Fruit fly (Drosophila melanogaster) whole organism, embryonic: ENCODE results near the gene CG42263.

Experiments used
- Abd-B ChIP-seq: fragments of 200-800 bp; sonication (Bioruptor generic); optimal IDR thresholded peaks from 2 replicates; lab custom pipeline; 2018; ENCODE audit warnings: missing biosample characterization, mild to moderate bottlenecking, missing genetic modification characterization, moderate library complexity
- Adf1 ChIP-seq: fragments of 200-800 bp; sonication (Bioruptor generic); IDR thresholded peaks from 2 replicates; pipeline ENCODE4 v1.3.6; 2022; ENCODE audit warnings: missing biosample characterization, missing genetic modification characterization
- CG10462 ChIP-seq: fragments of 200-800 bp; sonication (Bioruptor generic); optimal IDR thresholded peaks from 2 replicates; lab custom pipeline; 2016; ENCODE audit warnings: missing biosample characterization, missing genetic modification characterization
- CG10654 ChIP-seq: fragments of 200-800 bp; sonication (Bioruptor generic); optimal IDR thresholded peaks from 2 replicates; lab custom pipeline; 2016; ENCODE audit warnings: missing biosample characterization, missing genetic modification characterization
- CG12769 ChIP-seq: fragments of 200-800 bp; sonication (Bioruptor generic); optimal IDR thresholded peaks from 2 replicates; lab custom pipeline; 2019; ENCODE audit warnings: missing biosample characterization, mild to moderate bottlenecking, missing genetic modification characterization, moderate library complexity
- CG14441 ChIP-seq: fragments of 200-800 bp; sonication (Bioruptor generic); IDR thresholded peaks from 2 replicates; pipeline ENCODE4 v1.3.6; 2022; ENCODE audit warnings: missing biosample characterization, missing genetic modification characterization
- CG14710 ChIP-seq: fragments of 200-800 bp; sonication (Bioruptor generic); optimal IDR thresholded peaks from 3 replicates; lab custom pipeline; 2019; ENCODE audit warnings: missing biosample characterization, mild to moderate bottlenecking, missing genetic modification characterization, moderate library complexity
- CG15269 ChIP-seq: fragments of 200-800 bp; sonication (Bioruptor generic); optimal IDR thresholded peaks from 2 replicates; lab custom pipeline; 2018; ENCODE audit warnings: missing biosample characterization, mild to moderate bottlenecking, missing genetic modification characterization, moderate library complexity
- CG1647 ChIP-seq: fragments of 200-800 bp; sonication (Bioruptor generic); optimal IDR thresholded peaks from 3 replicates; lab custom pipeline; 2016; ENCODE audit warnings: missing biosample characterization, missing genetic modification characterization
- CG17568 ChIP-seq: fragments of 200-800 bp; sonication (Bioruptor generic); optimal IDR thresholded peaks from 2 replicates; lab custom pipeline; 2018; ENCODE audit warnings: missing biosample characterization, mild to moderate bottlenecking, missing genetic modification characterization, moderate library complexity
- CG17612 ChIP-seq: fragments of 200-800 bp; sonication (Bioruptor generic); IDR thresholded peaks from 2 replicates; pipeline ENCODE4 v1.3.6; 2022; ENCODE audit warnings: missing biosample characterization, missing genetic modification characterization
- CG1832 ChIP-seq: fragments of 200-800 bp; sonication (Bioruptor generic); optimal IDR thresholded peaks from 2 replicates; lab custom pipeline; 2017; ENCODE audit warnings: missing biosample characterization, mild to moderate bottlenecking, missing genetic modification characterization, inconsistent platforms
- CG2120 ChIP-seq: fragments of 200-800 bp; sonication (Bioruptor generic); optimal IDR thresholded peaks from 3 replicates; lab custom pipeline; 2016; ENCODE audit warnings: missing biosample characterization, missing genetic modification characterization
- CG2889 ChIP-seq: fragments of 200-800 bp; sonication (Bioruptor generic); IDR thresholded peaks from 3 replicates; pipeline ENCODE4 v1.3.6; 2022; ENCODE audit warnings: missing biosample characterization, missing genetic modification characterization
- CG34376 ChIP-seq: fragments of 200-800 bp; sonication (Bioruptor generic); optimal IDR thresholded peaks from 2 replicates; lab custom pipeline; 2018; ENCODE audit warnings: missing biosample characterization, mild to moderate bottlenecking, missing genetic modification characterization
- CG3995 ChIP-seq: fragments of 200-800 bp; sonication (Bioruptor generic); optimal IDR thresholded peaks from 3 replicates; lab custom pipeline; 2016; ENCODE audit warnings: missing biosample characterization, missing genetic modification characterization
- CG4360 ChIP-seq: fragments of 200-800 bp; sonication (Bioruptor generic); IDR thresholded peaks from 2 replicates; pipeline ENCODE4 v1.3.6; 2022; ENCODE audit warnings: missing biosample characterization, missing genetic modification characterization
- CG4404 ChIP-seq: fragments of 200-800 bp; sonication (Bioruptor generic); IDR thresholded peaks from 2 replicates; pipeline ENCODE4 v1.3.6; 2022; ENCODE audit warnings: missing biosample characterization, missing genetic modification characterization
- CG6254 ChIP-seq: fragments of 200-800 bp; sonication (Bioruptor generic); optimal IDR thresholded peaks from 3 replicates; lab custom pipeline; 2017; ENCODE audit warnings: mild to moderate bottlenecking, missing biosample characterization, missing genetic modification reagents, missing genetic modification characterization
- CG7928 ChIP-seq: fragments of 200-800 bp; sonication (Bioruptor generic); optimal IDR thresholded peaks from 2 replicates; lab custom pipeline; 2017; ENCODE audit warnings: missing biosample characterization, mild to moderate bottlenecking, missing genetic modification characterization
- CG9437 ChIP-seq: fragments of 200-800 bp; sonication (Bioruptor generic); optimal IDR thresholded peaks from 2 replicates; lab custom pipeline; 2018; ENCODE audit warnings: missing biosample characterization, mild to moderate bottlenecking, missing genetic modification characterization
- CHES-1-like ChIP-seq: fragments of 200-800 bp; sonication (Bioruptor generic); optimal IDR thresholded peaks from 2 replicates; lab custom pipeline; 2016; ENCODE audit warnings: missing biosample characterization, missing genetic modification characterization
- D19B ChIP-seq: fragments of 200-800 bp; sonication (Bioruptor generic); optimal IDR thresholded peaks from 2 replicates; lab custom pipeline; 2017; ENCODE audit warnings: missing biosample characterization, mild to moderate bottlenecking, missing genetic modification characterization
- Doc2 ChIP-seq: fragments of 200-800 bp; sonication (Bioruptor generic); IDR thresholded peaks from 2 replicates; pipeline ENCODE4 v1.3.6; 2022; ENCODE audit warnings: missing biosample characterization, missing genetic modification characterization
- Fer3 ChIP-seq: fragments of 200-800 bp; sonication (Bioruptor generic); optimal IDR thresholded peaks from 2 replicates; lab custom pipeline; 2018; ENCODE audit warnings: missing biosample characterization, mild to moderate bottlenecking, missing genetic modification characterization, moderate library complexity
- HLH3B ChIP-seq: fragments of 200-800 bp; sonication (Bioruptor generic); IDR thresholded peaks from 2 replicates; pipeline ENCODE4 v1.3.6; 2022; ENCODE audit warnings: missing biosample characterization, missing genetic modification characterization
- Hmx ChIP-seq: fragments of 200-800 bp; sonication (Bioruptor generic); optimal IDR thresholded peaks from 2 replicates; lab custom pipeline; 2016; ENCODE audit warnings: missing biosample characterization, missing genetic modification characterization
- NC2α ChIP-seq: fragments of 200-800 bp; sonication (Bioruptor generic); optimal IDR thresholded peaks from 2 replicates; lab custom pipeline; 2016; ENCODE audit warnings: missing biosample characterization, missing genetic modification characterization
- Nf-YB ChIP-seq: fragments of 200-800 bp; sonication (Bioruptor generic); optimal IDR thresholded peaks from 3 replicates; lab custom pipeline; 2019; ENCODE audit warnings: missing biosample characterization, mild to moderate bottlenecking, missing genetic modification characterization, moderate library complexity
- NfI ChIP-seq: fragments of 200-800 bp; sonication (Bioruptor generic); optimal IDR thresholded peaks from 3 replicates; lab custom pipeline; 2018; ENCODE audit warnings: missing biosample characterization, mild to moderate bottlenecking, missing genetic modification characterization, moderate library complexity
- Sox102F ChIP-seq: fragments of 200-800 bp; sonication (Bioruptor generic); optimal IDR thresholded peaks from 2 replicates; lab custom pipeline; 2018; ENCODE audit warnings: missing biosample characterization, mild to moderate bottlenecking, missing genetic modification characterization, moderate library complexity
- Sry-β ChIP-seq: fragments of 200-800 bp; sonication (Bioruptor generic); optimal IDR thresholded peaks from 2 replicates; lab custom pipeline; 2018; ENCODE audit warnings: missing biosample characterization, mild to moderate bottlenecking, missing genetic modification characterization, moderate library complexity
- ash1 ChIP-seq: fragments of 200-800 bp; sonication (Bioruptor generic); optimal IDR thresholded peaks from 2 replicates; lab custom pipeline; 2018; ENCODE audit warnings: missing biosample characterization, mild to moderate bottlenecking, missing genetic modification characterization
- bab2 ChIP-seq: fragments of 200-800 bp; sonication (Bioruptor generic); optimal IDR thresholded peaks from 2 replicates; lab custom pipeline; 2016; ENCODE audit warnings: missing biosample characterization, missing genetic modification characterization
- br ChIP-seq: fragments of >200 bp; optimal IDR thresholded peaks from 2 replicates; lab custom pipeline; 2017
- chm ChIP-seq: fragments of 200-800 bp; sonication (Bioruptor generic); IDR thresholded peaks from 2 replicates; pipeline ENCODE4 v1.3.6; 2022; ENCODE audit warnings: missing biosample characterization, missing genetic modification characterization
- chn ChIP-seq: fragments of 200-800 bp; sonication (Bioruptor generic); optimal IDR thresholded peaks from 2 replicates; lab custom pipeline; 2016; ENCODE audit warnings: missing biosample characterization, missing genetic modification characterization
- crp ChIP-seq, 2 experiments: fragments of 200-800 bp; sonication (Bioruptor generic); optimal IDR thresholded peaks; 2 replicates in 1 of 2; 3 replicates in 1 of 2; lab custom pipeline; 2017; ENCODE audit warnings: missing biosample characterization in 2 of 2, missing genetic modification characterization in 2 of 2, mild to moderate bottlenecking in 1 of 2, moderate library complexity in 1 of 2
- emc ChIP-seq: fragments of 200-800 bp; sonication (Bioruptor generic); optimal IDR thresholded peaks from 2 replicates; lab custom pipeline; 2016; ENCODE audit warnings: missing biosample characterization, missing genetic modification characterization
- exex ChIP-seq: fragments of 200-800 bp; sonication (Bioruptor generic); optimal IDR thresholded peaks from 4 replicates; lab custom pipeline; 2018; ENCODE audit warnings: missing biosample characterization, mild to moderate bottlenecking, missing genetic modification characterization, moderate library complexity
- eyg ChIP-seq: fragments of 200-800 bp; sonication (Bioruptor generic); optimal IDR thresholded peaks from 3 replicates; lab custom pipeline; 2016; ENCODE audit warnings: missing biosample characterization, missing genetic modification characterization
- hbn ChIP-seq: fragments of 200-800 bp; sonication (Bioruptor generic); IDR thresholded peaks from 2 replicates; pipeline ENCODE4 v1.3.6; 2022; ENCODE audit warnings: missing biosample characterization, missing genetic modification characterization; ENCODE audit not compliant: partially characterized antibody
- lov ChIP-seq, 2 experiments: fragments of 200-800 bp in 1 of 2; fragments of >200 bp in 1 of 2; sonication (Bioruptor generic) in 1 of 2; IDR thresholded peaks in 1 of 2; optimal IDR thresholded peaks in 1 of 2; 2 replicates in 1 of 2; 3 replicates in 1 of 2; pipeline versions ENCODE4 v1.3.6 to Lab custom; 2017 to 2022; ENCODE audit warnings: missing biosample characterization in 1 of 2, missing genetic modification characterization in 1 of 2
- luna ChIP-seq: fragments of 200-800 bp; sonication (Bioruptor generic); optimal IDR thresholded peaks from 2 replicates; lab custom pipeline; 2016; ENCODE audit warnings: missing biosample characterization, missing genetic modification characterization
- sc ChIP-seq, 3 experiments: fragments of >200 bp in 2 of 3; fragments of 200-800 bp in 1 of 3; sonication (Bioruptor generic) in 1 of 3; optimal IDR thresholded peaks; 2 replicates in 2 of 3; 3 replicates in 1 of 3; lab custom pipeline; 2017; ENCODE audit warnings: mild to moderate bottlenecking in 1 of 3, missing biosample characterization in 1 of 3, missing genetic modification characterization in 1 of 3, missing genetic modification reagents in 1 of 3
- slbo ChIP-seq: fragments of 200-800 bp; sonication (Bioruptor generic); IDR thresholded peaks from 2 replicates; pipeline ENCODE4 v1.3.6; 2022; ENCODE audit warnings: missing biosample characterization, missing genetic modification characterization
- sob ChIP-seq: fragments of 200-800 bp; sonication (Bioruptor generic); IDR thresholded peaks from 2 replicates; pipeline ENCODE4 v1.3.6; 2022; ENCODE audit warnings: missing biosample characterization, missing genetic modification characterization
- tap ChIP-seq: fragments of 200-800 bp; optimal IDR thresholded peaks from 3 replicates; lab custom pipeline; 2019; ENCODE audit warnings: missing biosample characterization, mild to moderate bottlenecking, missing genetic modification characterization, moderate library complexity
- twi ChIP-seq: fragments of 200-800 bp; optimal IDR thresholded peaks from 2 replicates; lab custom pipeline; 2019; ENCODE audit warnings: missing biosample characterization, mild to moderate bottlenecking, missing genetic modification characterization, moderate library complexity

CG42263 gene

dm6 chr3L:19928435-19929011, 27.1 kb downstream of the CG42263 start, which contains the start of the genes CG8004 and RhoGDI (continued):
- no peak for TF ChIP-seq CG6254 (GFP tag; lab: Kevin White, UChicago)
- no peak for TF ChIP-seq luna
- peak; percentile 74 to 94 for TF ChIP-seq crp (GFP tag; optimal IDR thresholded peaks at IDR 0.05; lab: Kevin White, UChicago)
- TF ChIP-seq chm = peak; percentile 22; the same call in 1 of the 2 replicates
- TF ChIP-seq Fer3 (tag; lab: Kevin White, UChicago) = peak; percentile 65
- TF ChIP-seq sc (optimal IDR thresholded peaks at IDR 0.05; lab: Kevin White, UChicago) = no peak
- no peak for TF ChIP-seq sc (GFP tag; optimal IDR thresholded peaks at IDR 0.05; lab: Kevin White, UChicago)
- no peak for TF ChIP-seq CG4404 (GFP tag; lab: Robert Waterston, UW)
- TF ChIP-seq emc (GFP tag; lab: Kevin White, UChicago) = peak; percentile 0
- peak; percentile 59 for TF ChIP-seq sob (GFP tag; lab: Robert Waterston, UW)
- peak; percentile 84 for TF ChIP-seq CG2120
- TF ChIP-seq CG1647 (GFP tag; lab: Kevin White, UChicago) = peak; percentile 63
- TF ChIP-seq Hmx = peak; percentile 33
- TF ChIP-seq chn (GFP tag; lab: Kevin White, UChicago) = peak; percentile 73
- TF ChIP-seq tap = peak; percentile 12
- TF ChIP-seq Nf-YB (GFP tag; lab: Kevin White, UChicago) = peak; percentile 15
- no peak for TF ChIP-seq CG1832 (GFP tag; lab: Kevin White, UChicago)
- no peak for TF ChIP-seq exex (tag; lab: Kevin White, UChicago)
- peak; percentile 88 for TF ChIP-seq CG14710 (tag; lab: Kevin White, UChicago)
- TF ChIP-seq HLH3B = no peak
- TF ChIP-seq eyg (GFP tag; lab: Kevin White, UChicago) = peak; percentile 23
- no peak for TF ChIP-seq CG17612
- TF ChIP-seq twi (tag; lab: Kevin White, UChicago) = peak; percentile 42
- TF ChIP-seq br = no peak
- peak; percentile 53 for TF ChIP-seq CG14441
- no peak for TF ChIP-seq Adf1 (GFP tag; lab: Robert Waterston, UW)
- TF ChIP-seq CG10462 (GFP tag; lab: Kevin White, UChicago) = peak; percentile 28
- no peak for TF ChIP-seq lov (optimal IDR thresholded peaks at IDR 0.05; lab: Kevin White, UChicago)
- TF ChIP-seq lov (GFP tag; IDR thresholded peaks at IDR 0.05; lab: Robert Waterston, UW) = 0 out of 3 replicates have a peak, but pooled peaks have one; percentile 17
- peak; percentile 60 for TF ChIP-seq CG10654
- peak; percentile 52 for TF ChIP-seq CHES-1-like (GFP tag; lab: Kevin White, UChicago)
- peak; percentile 12 for TF ChIP-seq CG34376 (GFP tag; lab: Kevin White, UChicago)
- TF ChIP-seq CG17568 = no peak
- no peak for TF ChIP-seq NC2α (GFP tag; lab: Kevin White, UChicago)
- TF ChIP-seq hbn = 0 out of 2 replicates have a peak, but pooled peaks have one; percentile 26
- TF ChIP-seq ash1 (GFP tag; lab: Kevin White, UChicago) = no peak
- TF ChIP-seq CG15269 (tag; lab: Kevin White, UChicago) = peak; percentile 60
- peak; percentile 59 for TF ChIP-seq CG12769
- peak; percentile 63 for TF ChIP-seq Sox102F (GFP tag; lab: Kevin White, UChicago)
- peak; percentile 73 for TF ChIP-seq bab2 (GFP tag; lab: Kevin White, UChicago)
- TF ChIP-seq CG2889 (GFP tag; lab: Robert Waterston, UW) = peak; percentile 62
- peak; percentile 77 for TF ChIP-seq slbo
- no peak for TF ChIP-seq Doc2
- no peak for TF ChIP-seq Sry-β (GFP tag; lab: Kevin White, UChicago)
- no peak for TF ChIP-seq CG7928 (GFP tag; lab: Kevin White, UChicago)
- TF ChIP-seq CG4360 (GFP tag; lab: Robert Waterston, UW) = 0 out of 2 replicates have a peak, but pooled peaks have one; percentile 18
- peak; percentile 32 for TF ChIP-seq CG3995 (GFP tag; lab: Kevin White, UChicago)
- no peak for TF ChIP-seq D19B (GFP tag; lab: Kevin White, UChicago)
- peak; percentile 62 for TF ChIP-seq Abd-B (GFP tag; lab: Kevin White, UChicago)
- TF ChIP-seq CG9437 = peak; percentile 13
- peak; percentile 54 for TF ChIP-seq NfI (GFP tag; lab: Kevin White, UChicago)
